Worm (Caenorhabditis elegans): ENCODE results near the gene ule-4.

Gene ule-4

DNA sequence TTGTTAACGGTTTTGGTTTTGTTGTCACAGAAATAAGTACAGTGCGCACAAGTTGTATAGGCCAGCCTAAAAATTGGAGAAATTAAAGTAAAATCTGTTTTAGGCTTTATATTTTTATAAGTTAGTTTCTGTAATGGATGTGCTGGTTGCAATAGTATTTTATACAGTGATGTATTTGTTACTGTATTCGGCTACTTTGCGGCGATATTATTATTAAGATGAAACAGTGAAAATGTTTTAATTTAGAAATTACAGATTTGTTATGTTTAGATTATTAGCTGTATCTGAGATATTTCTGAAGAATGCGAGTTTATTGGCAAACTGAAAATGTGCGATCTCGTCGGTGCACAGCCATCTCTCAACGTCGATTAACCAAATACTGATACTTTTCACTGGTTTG lies at the start of gene ule-4:
Gene ule-4, minus strand, starts transcription at position 101 of the 400 bp plus-strand sequence.
- TF ChIP-seq snpc-4 (tag; optimal IDR thresholded peaks at IDR 0.05) (no peak), mef-2 (tag; optimal IDR thresholded peaks at IDR 0.05) (no peak), hlh-4 (tag; optimal IDR thresholded peaks at IDR 0.05) (no peak), lin-14 (GFP tag; optimal IDR thresholded peaks at IDR 0.05) (no peak), fkh-8 (tag; optimal IDR thresholded peaks at IDR 0.05) (no peak), nhr-12 (tag; optimal IDR thresholded peaks at IDR 0.05) (no peak), vab-15 (tag; optimal IDR thresholded peaks at IDR 0.05) (no peak), aly-2 (tag; optimal IDR thresholded peaks at IDR 0.05) (no peak), lsy-2 (tag; optimal IDR thresholded peaks at IDR 0.05) (no peak), lir-3 (tag; optimal IDR thresholded peaks at IDR 0.05; ENCODE audit: poor library complexity) (no peak), fos-1 (tag; optimal IDR thresholded peaks at IDR 0.05) (no peak), unc-30 (tag; optimal IDR thresholded peaks at IDR 0.05) (no peak), jun-1 (tag; optimal IDR thresholded peaks at IDR 0.05) (no peak), fkh-4 (tag; optimal IDR thresholded peaks at IDR 0.05; ENCODE audit: borderline replicate concordance) (no peak)

DNA sequence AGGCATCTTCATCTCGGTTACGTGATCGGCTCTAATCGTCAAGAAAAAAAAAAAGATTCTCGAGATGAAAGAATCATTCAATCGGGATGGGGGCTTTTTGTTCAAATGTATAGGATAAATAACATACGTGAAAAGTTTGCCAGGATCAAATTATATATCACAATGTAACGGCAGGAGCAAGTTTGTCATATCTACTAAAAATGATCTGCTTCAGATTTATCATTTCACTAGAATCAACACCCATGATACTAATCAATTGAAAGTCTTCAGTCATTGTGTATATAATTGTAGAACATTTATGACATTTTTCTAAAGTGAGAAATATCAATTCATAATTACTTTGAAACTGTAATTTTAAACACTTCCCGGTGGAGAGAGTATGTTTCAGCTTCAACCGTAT lies 49.4 kb upstream of the ule-4 start:
- TF ChIP-seq efl-3 (GFP tag; optimal IDR thresholded peaks at IDR 0.05) (no peak), egl-27 (tag; optimal IDR thresholded peaks at IDR 0.05) (no peak), hlh-17 (GFP tag; optimal IDR thresholded peaks at IDR 0.05; ENCODE audit: borderline replicate concordance) (no peak), nhr-85 (tag) (no peak), elt-3 (tag; optimal IDR thresholded peaks at IDR 0.05) (no peak), dsc-1 (tag; optimal IDR thresholded peaks at IDR 0.05) (peak; percentile 42), rnt-1 (tag; optimal IDR thresholded peaks at IDR 0.05) (peak; percentile 45), unc-62 (GFP tag; optimal IDR thresholded peaks at IDR 0.05) (no peak), mep-1 (tag; optimal IDR thresholded peaks at IDR 0.05) (no peak), lsy-2 (tag; optimal IDR thresholded peaks at IDR 0.05) (no peak), nhr-90 (tag; optimal IDR thresholded peaks at IDR 0.05; ENCODE audit: poor library complexity) (no peak), nhr-77 (tag; optimal IDR thresholded peaks at IDR 0.05) (no peak)

DNA sequence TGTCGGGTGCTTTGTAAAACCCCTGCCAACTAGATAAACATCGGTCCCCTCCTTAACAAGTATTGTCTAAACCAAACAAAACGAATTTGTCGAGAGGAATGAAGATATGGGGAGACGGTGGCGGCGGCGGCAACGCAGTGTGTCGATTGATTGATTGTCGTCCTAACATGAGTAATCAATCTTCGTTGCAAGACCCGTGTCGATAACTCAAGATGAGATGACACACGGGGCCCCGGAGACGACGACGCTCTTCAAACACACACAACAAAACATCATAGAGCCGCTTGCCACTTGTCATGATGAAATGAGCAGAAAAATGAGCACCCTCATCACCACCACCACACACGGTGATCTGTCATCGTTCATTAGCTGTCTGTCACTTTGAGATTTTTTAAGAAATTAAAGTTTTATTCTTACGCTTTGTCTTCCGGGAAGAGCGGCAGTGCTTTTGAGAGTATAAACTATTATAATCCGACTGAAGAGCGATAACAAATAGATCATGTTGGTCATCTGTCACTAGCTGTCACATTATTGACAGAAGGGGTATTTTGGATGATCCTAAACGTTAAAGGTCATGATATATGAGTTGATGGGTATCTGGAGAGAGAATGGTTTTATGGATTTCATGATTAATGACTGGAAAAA lies 48.4 kb upstream of the ule-4 start:
- no peak for TF ChIP-seq ceh-82 (tag; optimal IDR thresholded peaks at IDR 0.05)
- peak; percentile 47 for TF ChIP-seq nhr-20 (tag; optimal IDR thresholded peaks at IDR 0.05)
- TF ChIP-seq dpl-1 (GFP tag; optimal IDR thresholded peaks at IDR 0.05) = no peak
- TF ChIP-seq pqm-1 (tag; optimal IDR thresholded peaks at IDR 0.05) = no peak
- no peak for TF ChIP-seq ceh-8 (GFP tag; optimal IDR thresholded peaks at IDR 0.05)
- no peak for TF ChIP-seq pax-3 (tag; optimal IDR thresholded peaks at IDR 0.05)
- TF ChIP-seq nhr-85 (tag) = peak; percentile 83
- TF ChIP-seq unc-130 (tag; optimal IDR thresholded peaks at IDR 0.05) = no peak
- no peak for TF ChIP-seq ceh-88 (GFP tag; IDR thresholded peaks at IDR 0.05)
- TF ChIP-seq elt-2 (tag; optimal IDR thresholded peaks at IDR 0.05) = no peak
- TF ChIP-seq ces-1 (GFP tag; optimal IDR thresholded peaks at IDR 0.05) = no peak
- TF ChIP-seq nhr-90 (tag; optimal IDR thresholded peaks at IDR 0.05; ENCODE audit: poor library complexity) = no peak
- TF ChIP-seq C16A3.4 (tag; optimal IDR thresholded peaks at IDR 0.05) = no peak
- no peak for TF ChIP-seq zag-1 (tag; optimal IDR thresholded peaks at IDR 0.05)
- no peak for TF ChIP-seq nhr-237 (tag; optimal IDR thresholded peaks at IDR 0.05)
- no peak for TF ChIP-seq ets-5 (GFP tag; IDR thresholded peaks at IDR 0.05)
- no peak for TF ChIP-seq nhr-77 (tag; optimal IDR thresholded peaks at IDR 0.05)
- no peak for TF ChIP-seq sox-4 (tag; optimal IDR thresholded peaks at IDR 0.05)
- no peak for TF ChIP-seq unc-86 (tag; optimal IDR thresholded peaks at IDR 0.05)
- no peak for TF ChIP-seq xbp-1 (tag; optimal IDR thresholded peaks at IDR 0.05)
- peak; percentile 78 for TF ChIP-seq irx-1 (tag; optimal IDR thresholded peaks at IDR 0.05)
- TF ChIP-seq aha-1 (tag; optimal IDR thresholded peaks at IDR 0.05) = no peak
- peak; percentile 43 for TF ChIP-seq vab-15 (tag; optimal IDR thresholded peaks at IDR 0.05)
- no peak for TF ChIP-seq Y116A8C.19 (tag; optimal IDR thresholded peaks at IDR 0.05; ENCODE audit: borderline replicate concordance)
- peak; percentile 52 for TF ChIP-seq snu-23 (GFP tag; optimal IDR thresholded peaks at IDR 0.05)
- no peak for TF ChIP-seq ztf-4 (tag; optimal IDR thresholded peaks at IDR 0.05)
- no peak for TF ChIP-seq snpc-4 (tag; optimal IDR thresholded peaks at IDR 0.05)
- no peak for TF ChIP-seq lin-13 (GFP tag; optimal IDR thresholded peaks at IDR 0.05)
- TF ChIP-seq F16B12.6 (tag; optimal IDR thresholded peaks at IDR 0.05) = no peak
- no peak for TF ChIP-seq aly-2 (tag; optimal IDR thresholded peaks at IDR 0.05)
- peak; percentile 98 for TF ChIP-seq lin-39 (tag; optimal IDR thresholded peaks at IDR 0.05)
